Worm (Caenorhabditis elegans) whole organism, early embryonic: Measurements from ENCODE around the gene arp-11.

Experiments
- aly-1 ChIP-seq: sonication (generic microtip); optimal IDR thresholded peaks from 2 replicates; lab custom pipeline; 2016; ENCODE audit warnings: missing genetic modification characterization, missing compliant biosample characterization
- ama-1 ChIP-seq: fragments of 150-350 bp; optimal IDR thresholded peaks from 2 replicates; lab custom pipeline; 2014
- ets-7 ChIP-seq: sonication (generic microtip); optimal IDR thresholded peaks from 2 replicates; lab custom pipeline; 2016; ENCODE audit warnings: missing genotype, missing genetic modification characterization, missing compliant biosample characterization
- pes-1 ChIP-seq: fragments of 200-800 bp; sonication (Bioruptor generic); IDR thresholded peaks from 2 replicates; pipeline ENCODE4 v1.3.6; 2022; ENCODE audit warnings: missing genetic modification reagents, missing genetic modification characterization, missing compliant biosample characterization
- sea-1 ChIP-seq: fragments of 200-800 bp; sonication (Bioruptor generic); conservative IDR thresholded peaks from 2 replicates; pipeline ENCODE4 v1.3.6; 2022; ENCODE audit warnings: missing genetic modification characterization, missing compliant biosample characterization
- tbx-11 ChIP-seq: fragments of 200-800 bp; sonication (Bioruptor generic); IDR thresholded peaks from 2 replicates; pipeline ENCODE4 v1.3.6; 2022; ENCODE audit warnings: missing genetic modification characterization, missing compliant biosample characterization
- tbx-37 ChIP-seq: fragments of 200-800 bp; sonication (Bioruptor generic); conservative IDR thresholded peaks from 2 replicates; pipeline ENCODE4 v1.3.6; 2022; ENCODE audit warnings: missing genetic modification reagents, missing genetic modification characterization, missing compliant biosample characterization

- TF ChIP-seq tbx-37 (no peak), ets-7 (tag; lab: Kevin White, UChicago) (no peak), pes-1 (no peak), ama-1 (no peak), tbx-11 (GFP tag; lab: Robert Waterston, UW) (no peak), aly-1 (tag; lab: Kevin White, UChicago) (no peak), sea-1 (no peak)
These were observed 4.1 kb downstream of the arp-11 start for ce11 chrIV:7897953-7898352.
